Worm (Caenorhabditis elegans) whole organism, mixed stage, embryonic: ENCODE results near the gene gcy-7.

Experiments
- M03D4.4 ChIP-seq: sonication (generic microtip); optimal IDR thresholded peaks from 2 replicates; lab custom pipeline; 2017; ENCODE audit warnings: mild to moderate bottlenecking, missing genetic modification characterization, missing compliant biosample characterization
- bed-3 ChIP-seq: fragments of 200-800 bp; sonication (Bioruptor generic); optimal IDR thresholded peaks from 3 replicates; lab custom pipeline; 2018; ENCODE audit warnings: mild to moderate bottlenecking, missing genetic modification characterization, moderate library complexity, missing compliant biosample characterization
- blmp-1 ChIP-seq: fragments of 150-350 bp; optimal IDR thresholded peaks from 2 replicates; lab custom pipeline; 2014; ENCODE audit warnings: missing biosample characterization, missing genetic modification characterization
- ceh-39 ChIP-seq: fragments of 150-350 bp; optimal IDR thresholded peaks from 2 replicates; lab custom pipeline; 2014; ENCODE audit warnings: missing biosample characterization, missing genetic modification characterization
- ceh-43 ChIP-seq: fragments of 200-800 bp; sonication (Bioruptor generic); optimal IDR thresholded peaks from 2 replicates; lab custom pipeline; 2018; ENCODE audit warnings: mild to moderate bottlenecking, missing genetic modification characterization, moderate library complexity, missing compliant biosample characterization
- ceh-83 ChIP-seq: fragments of 200-800 bp; sonication (Bioruptor generic); optimal IDR thresholded peaks from 2 replicates; lab custom pipeline; 2018; ENCODE audit warnings: mild to moderate bottlenecking, missing genetic modification characterization, missing compliant biosample characterization
- ces-1 ChIP-seq: fragments of 150-350 bp; optimal IDR thresholded peaks from 2 replicates; lab custom pipeline; 2014; ENCODE audit warnings: missing biosample characterization, missing genetic modification reagents, missing genetic modification characterization
- cnd-1 ChIP-seq: fragments of 200-800 bp; sonication (Bioruptor generic); optimal IDR thresholded peaks from 2 replicates; lab custom pipeline; 2018; ENCODE audit warnings: mild to moderate bottlenecking, missing genetic modification characterization, missing compliant biosample characterization
- drap-1 ChIP-seq: fragments of 200-800 bp; sonication (Bioruptor generic); optimal IDR thresholded peaks from 3 replicates; lab custom pipeline; 2018; ENCODE audit warnings: mild to moderate bottlenecking, missing genetic modification characterization, missing compliant biosample characterization
- elt-3 ChIP-seq: fragments of 150-350 bp; optimal IDR thresholded peaks from 2 replicates; lab custom pipeline; 2014; ENCODE audit warnings: missing biosample characterization, missing genetic modification characterization
- flh-1 ChIP-seq: fragments of 200-800 bp; sonication (Bioruptor generic); optimal IDR thresholded peaks from 2 replicates; lab custom pipeline; 2018; ENCODE audit warnings: mild to moderate bottlenecking, missing genetic modification characterization, moderate library complexity, missing compliant biosample characterization
- ham-2 ChIP-seq: fragments of 200-800 bp; sonication (Bioruptor generic); optimal IDR thresholded peaks from 2 replicates; lab custom pipeline; 2018; ENCODE audit warnings: mild to moderate bottlenecking, missing genetic modification characterization, missing compliant biosample characterization
- lin-13 ChIP-seq: fragments of 150-350 bp; optimal IDR thresholded peaks from 2 replicates; lab custom pipeline; 2014; ENCODE audit warnings: missing biosample characterization, missing genetic modification characterization
- lin-32 ChIP-seq: fragments of 200-800 bp; sonication (Bioruptor generic); optimal IDR thresholded peaks from 2 replicates; lab custom pipeline; 2018; ENCODE audit warnings: mild to moderate bottlenecking, missing genetic modification characterization, missing compliant biosample characterization
- lsy-2 ChIP-seq: fragments of 150-350 bp; optimal IDR thresholded peaks from 2 replicates; lab custom pipeline; 2014; ENCODE audit warnings: missing biosample characterization, missing genetic modification characterization
- mab-5 ChIP-seq: fragments of 150-350 bp; optimal IDR thresholded peaks from 2 replicates; lab custom pipeline; 2014; ENCODE audit warnings: missing biosample characterization, missing genetic modification characterization
- mep-1 ChIP-seq: fragments of 150-350 bp; optimal IDR thresholded peaks from 2 replicates; lab custom pipeline; 2017; ENCODE audit warnings: missing biosample characterization, missing genetic modification reagents, missing genetic modification characterization, inconsistent platforms
- nhr-12 ChIP-seq: fragments of 150-350 bp; optimal IDR thresholded peaks from 2 replicates; lab custom pipeline; 2014; ENCODE audit warnings: missing biosample characterization, missing genetic modification characterization
- nhr-2 ChIP-seq: fragments of 150-350 bp; optimal IDR thresholded peaks from 2 replicates; lab custom pipeline; 2014; ENCODE audit warnings: missing biosample characterization, missing genetic modification characterization
- nhr-237 ChIP-seq: fragments of 150-350 bp; optimal IDR thresholded peaks from 2 replicates; lab custom pipeline; 2014; ENCODE audit warnings: missing biosample characterization, missing genetic modification characterization
- snpc-4 ChIP-seq: fragments of 150-350 bp; optimal IDR thresholded peaks from 2 replicates; lab custom pipeline; 2014; ENCODE audit warnings: missing biosample characterization, missing genetic modification characterization
- sptf-1 ChIP-seq: sonication (generic microtip); optimal IDR thresholded peaks from 2 replicates; lab custom pipeline; 2017; ENCODE audit warnings: mild to moderate bottlenecking, missing genetic modification characterization, moderate library complexity, missing compliant biosample characterization
- tbx-8 ChIP-seq: fragments of 200-800 bp; sonication (Bioruptor generic); optimal IDR thresholded peaks from 2 replicates; lab custom pipeline; 2018; ENCODE audit warnings: mild to moderate bottlenecking, missing genetic modification characterization, moderate library complexity, missing compliant biosample characterization
- unc-39 ChIP-seq: fragments of 150-350 bp; optimal IDR thresholded peaks from 2 replicates; lab custom pipeline; 2014; ENCODE audit warnings: missing biosample characterization, missing genetic modification characterization
- zip-8 ChIP-seq: fragments of 150-350 bp; optimal IDR thresholded peaks from 2 replicates; lab custom pipeline; 2014; ENCODE audit warnings: missing biosample characterization, missing genetic modification characterization
- ztf-11 ChIP-seq: fragments of 150-350 bp; optimal IDR thresholded peaks from 2 replicates; lab custom pipeline; 2014; ENCODE audit warnings: missing biosample characterization, missing genetic modification characterization

The gcy-7 gene

ce11 chrV:8406155-8406554 is 19.0 kb downstream of the gcy-7 start:
- TF ChIP-seq cnd-1 (tag; lab: Kevin White, UChicago) (no peak), mep-1 (tag; lab: Kevin White, UChicago) (no peak), nhr-12 (tag; lab: Kevin White, UChicago) (no peak), ces-1 (no peak), ham-2 (no peak), zip-8 (no peak), flh-1 (GFP tag; lab: Kevin White, UChicago) (no peak), lin-32 (GFP tag; lab: Kevin White, UChicago) (no peak), ceh-43 (GFP tag; lab: Kevin White, UChicago) (no peak), elt-3 (tag; lab: Kevin White, UChicago) (no peak), ceh-39 (tag; lab: Kevin White, UChicago) (no peak), sptf-1 (tag; lab: Kevin White, UChicago) (no peak)

ce11 chrV:8406911-8407310 is 19.8 kb downstream of the gcy-7 start:
- no peak for TF ChIP-seq nhr-12 (tag; lab: Kevin White, UChicago)
- no peak for TF ChIP-seq ham-2
- TF ChIP-seq elt-3 (tag; lab: Kevin White, UChicago), result no peak
- TF ChIP-seq lsy-2 (tag; lab: Kevin White, UChicago), result no peak
- TF ChIP-seq lin-32 (GFP tag; lab: Kevin White, UChicago), result no peak
- TF ChIP-seq snpc-4 (tag; lab: Kevin White, UChicago), result no peak
- TF ChIP-seq nhr-237 (tag; lab: Kevin White, UChicago), result no peak
- TF ChIP-seq cnd-1 (tag; lab: Kevin White, UChicago), result no peak
- TF ChIP-seq unc-39 (tag; lab: Kevin White, UChicago), result no peak
- TF ChIP-seq M03D4.4 (tag; lab: Kevin White, UChicago), result no peak
- TF ChIP-seq, all 35 proteins: peak for 0

- TF ChIP-seq blmp-1 (tag; lab: Kevin White, UChicago) (peak; percentile 78), ceh-39 (tag; lab: Kevin White, UChicago) (no peak)
- TF ChIP-seq, all 35 proteins: peak for 1
These were observed 22.4 kb downstream of the gcy-7 start for ce11 chrV:8409594-8409993.

ce11 chrV:8410406-8410805 is 23.2 kb downstream of the gcy-7 start, which contains the start of gene F52E1.2:
F52E1.2 (plus strand) TSS chrV:8410595.
- no peak for TF ChIP-seq ztf-11
- no peak for TF ChIP-seq ces-1
- TF ChIP-seq ceh-83 (GFP tag; lab: Kevin White, UChicago), result no peak
- no peak for TF ChIP-seq lin-32 (GFP tag; lab: Kevin White, UChicago)
- no peak for TF ChIP-seq lin-13 (tag; lab: Kevin White, UChicago)
- no peak for TF ChIP-seq nhr-2 (tag; lab: Kevin White, UChicago)
- TF ChIP-seq flh-1 (GFP tag; lab: Kevin White, UChicago), result no peak
- no peak for TF ChIP-seq blmp-1 (tag; lab: Kevin White, UChicago)
- TF ChIP-seq snpc-4 (tag; lab: Kevin White, UChicago), result no peak

- TF ChIP-seq M03D4.4 (tag; lab: Kevin White, UChicago), result no peak
- TF ChIP-seq ces-1, result no peak
- no peak for TF ChIP-seq mab-5
- no peak for TF ChIP-seq cnd-1 (tag; lab: Kevin White, UChicago)
- TF ChIP-seq bed-3, result no peak
- no peak for TF ChIP-seq unc-39 (tag; lab: Kevin White, UChicago)
- TF ChIP-seq, all 35 proteins: peak for 0
These were observed 26.4 kb downstream of the gcy-7 start, which contains the start of gene vha-18 for ce11 chrV:8413432-8414021. vha-18 (minus strand) TSS chrV:8413482.

- no peak for TF ChIP-seq nhr-12 (tag; lab: Kevin White, UChicago)
- TF ChIP-seq unc-39 (tag; lab: Kevin White, UChicago), result no peak
These were observed 27.0 kb downstream of the gcy-7 start, which contains the start of gene pos-1 for ce11 chrV:8414036-8414728. pos-1 (plus strand) TSS chrV:8414086.

ce11 chrV:8415113-8415530 is 28.0 kb downstream of the gcy-7 start:
- TF ChIP-seq blmp-1 (tag; lab: Kevin White, UChicago) (no peak), tbx-8 (GFP tag; lab: Kevin White, UChicago) (no peak), elt-3 (tag; lab: Kevin White, UChicago) (no peak), snpc-4 (tag; lab: Kevin White, UChicago) (no peak), flh-1 (GFP tag; lab: Kevin White, UChicago) (no peak), lin-13 (tag; lab: Kevin White, UChicago) (no peak), ceh-43 (GFP tag; lab: Kevin White, UChicago) (no peak), ceh-39 (tag; lab: Kevin White, UChicago) (no peak), drap-1 (no peak), mab-5 (no peak), nhr-2 (tag; lab: Kevin White, UChicago) (no peak), ham-2 (no peak), lin-32 (GFP tag; lab: Kevin White, UChicago) (no peak)
- TF ChIP-seq, all 35 proteins: peak for 0
